Worm (Caenorhabditis elegans) whole organism, mixed stage, embryonic: ENCODE data around the gene hif-1.

Source experiments
- M03D4.4 ChIP-seq: sonication (generic microtip); optimal IDR thresholded peaks from 2 replicates; lab custom pipeline; 2017; ENCODE audit warnings: mild to moderate bottlenecking, missing genetic modification characterization, missing compliant biosample characterization
- bed-3 ChIP-seq: fragments of 200-800 bp; sonication (Bioruptor generic); optimal IDR thresholded peaks from 3 replicates; lab custom pipeline; 2018; ENCODE audit warnings: mild to moderate bottlenecking, missing genetic modification characterization, moderate library complexity, missing compliant biosample characterization
- ceh-39 ChIP-seq: fragments of 150-350 bp; optimal IDR thresholded peaks from 2 replicates; lab custom pipeline; 2014; ENCODE audit warnings: missing biosample characterization, missing genetic modification characterization
- ceh-43 ChIP-seq: fragments of 200-800 bp; sonication (Bioruptor generic); optimal IDR thresholded peaks from 2 replicates; lab custom pipeline; 2018; ENCODE audit warnings: mild to moderate bottlenecking, missing genetic modification characterization, moderate library complexity, missing compliant biosample characterization
- ceh-83 ChIP-seq: fragments of 200-800 bp; sonication (Bioruptor generic); optimal IDR thresholded peaks from 2 replicates; lab custom pipeline; 2018; ENCODE audit warnings: mild to moderate bottlenecking, missing genetic modification characterization, missing compliant biosample characterization
- ces-1 ChIP-seq: fragments of 150-350 bp; optimal IDR thresholded peaks from 2 replicates; lab custom pipeline; 2014; ENCODE audit warnings: missing biosample characterization, missing genetic modification reagents, missing genetic modification characterization
- cnd-1 ChIP-seq: fragments of 200-800 bp; sonication (Bioruptor generic); optimal IDR thresholded peaks from 2 replicates; lab custom pipeline; 2018; ENCODE audit warnings: mild to moderate bottlenecking, missing genetic modification characterization, missing compliant biosample characterization
- drap-1 ChIP-seq: fragments of 200-800 bp; sonication (Bioruptor generic); optimal IDR thresholded peaks from 3 replicates; lab custom pipeline; 2018; ENCODE audit warnings: mild to moderate bottlenecking, missing genetic modification characterization, missing compliant biosample characterization
- elt-1 ChIP-seq: sonication (generic microtip); optimal IDR thresholded peaks from 2 replicates; lab custom pipeline; 2017; ENCODE audit warnings: missing genetic modification characterization, mild to moderate bottlenecking, missing compliant biosample characterization, antibody characterized with exemption, moderate library complexity, borderline replicate concordance; ENCODE audit not compliant: insufficient read depth
- elt-3 ChIP-seq: fragments of 150-350 bp; optimal IDR thresholded peaks from 2 replicates; lab custom pipeline; 2014; ENCODE audit warnings: missing biosample characterization, missing genetic modification characterization
- flh-1 ChIP-seq: fragments of 200-800 bp; sonication (Bioruptor generic); optimal IDR thresholded peaks from 2 replicates; lab custom pipeline; 2018; ENCODE audit warnings: mild to moderate bottlenecking, missing genetic modification characterization, moderate library complexity, missing compliant biosample characterization
- ham-2 ChIP-seq: fragments of 200-800 bp; sonication (Bioruptor generic); optimal IDR thresholded peaks from 2 replicates; lab custom pipeline; 2018; ENCODE audit warnings: mild to moderate bottlenecking, missing genetic modification characterization, missing compliant biosample characterization
- hlh-1 ChIP-seq: fragments of 150-350 bp; optimal IDR thresholded peaks from 2 replicates; lab custom pipeline; 2014; ENCODE audit warnings: missing biosample characterization, missing genetic modification reagents, missing genetic modification characterization
- lin-13 ChIP-seq: fragments of 150-350 bp; optimal IDR thresholded peaks from 2 replicates; lab custom pipeline; 2014; ENCODE audit warnings: missing biosample characterization, missing genetic modification characterization
- lin-32 ChIP-seq: fragments of 200-800 bp; sonication (Bioruptor generic); optimal IDR thresholded peaks from 2 replicates; lab custom pipeline; 2018; ENCODE audit warnings: mild to moderate bottlenecking, missing genetic modification characterization, missing compliant biosample characterization
- lsy-2 ChIP-seq: fragments of 150-350 bp; optimal IDR thresholded peaks from 2 replicates; lab custom pipeline; 2014; ENCODE audit warnings: missing biosample characterization, missing genetic modification characterization
- mep-1 ChIP-seq: fragments of 150-350 bp; optimal IDR thresholded peaks from 2 replicates; lab custom pipeline; 2017; ENCODE audit warnings: missing biosample characterization, missing genetic modification reagents, missing genetic modification characterization, inconsistent platforms
- mls-2 ChIP-seq: sonication (generic microtip); optimal IDR thresholded peaks from 2 replicates; lab custom pipeline; 2016; ENCODE audit warnings: mild to moderate bottlenecking, missing genetic modification characterization, moderate library complexity, missing compliant biosample characterization
- nhr-12 ChIP-seq: fragments of 150-350 bp; optimal IDR thresholded peaks from 2 replicates; lab custom pipeline; 2014; ENCODE audit warnings: missing biosample characterization, missing genetic modification characterization
- nhr-2 ChIP-seq: fragments of 150-350 bp; optimal IDR thresholded peaks from 2 replicates; lab custom pipeline; 2014; ENCODE audit warnings: missing biosample characterization, missing genetic modification characterization
- nhr-237 ChIP-seq: fragments of 150-350 bp; optimal IDR thresholded peaks from 2 replicates; lab custom pipeline; 2014; ENCODE audit warnings: missing biosample characterization, missing genetic modification characterization
- nhr-28 ChIP-seq: fragments of 150-350 bp; optimal IDR thresholded peaks from 2 replicates; lab custom pipeline; 2014; ENCODE audit warnings: missing biosample characterization, missing genetic modification characterization
- nhr-76 ChIP-seq: sonication (generic microtip); optimal IDR thresholded peaks from 2 replicates; lab custom pipeline; 2017; ENCODE audit warnings: missing biosample characterization, missing genetic modification characterization
- pha-4 ChIP-seq: fragments of 150-350 bp; optimal IDR thresholded peaks from 2 replicates; lab custom pipeline; 2018; ENCODE audit warnings: missing biosample characterization, missing genetic modification reagents, missing genetic modification characterization
- sem-2 ChIP-seq: fragments of 200-800 bp; sonication (Bioruptor generic); optimal IDR thresholded peaks from 2 replicates; lab custom pipeline; 2018; ENCODE audit warnings: mild to moderate bottlenecking, missing genetic modification characterization, missing compliant biosample characterization
- snpc-4 ChIP-seq: fragments of 150-350 bp; optimal IDR thresholded peaks from 2 replicates; lab custom pipeline; 2014; ENCODE audit warnings: missing biosample characterization, missing genetic modification characterization
- sptf-1 ChIP-seq: sonication (generic microtip); optimal IDR thresholded peaks from 2 replicates; lab custom pipeline; 2017; ENCODE audit warnings: mild to moderate bottlenecking, missing genetic modification characterization, moderate library complexity, missing compliant biosample characterization
- tbx-8 ChIP-seq: fragments of 200-800 bp; sonication (Bioruptor generic); optimal IDR thresholded peaks from 2 replicates; lab custom pipeline; 2018; ENCODE audit warnings: mild to moderate bottlenecking, missing genetic modification characterization, moderate library complexity, missing compliant biosample characterization
- unc-39 ChIP-seq: fragments of 150-350 bp; optimal IDR thresholded peaks from 2 replicates; lab custom pipeline; 2014; ENCODE audit warnings: missing biosample characterization, missing genetic modification characterization
- unc-62 ChIP-seq: fragments of 150-350 bp; optimal IDR thresholded peaks from 2 replicates; lab custom pipeline; 2014; ENCODE audit warnings: missing biosample characterization, missing genetic modification reagents, missing genetic modification characterization
- zip-8 ChIP-seq: fragments of 150-350 bp; optimal IDR thresholded peaks from 2 replicates; lab custom pipeline; 2014; ENCODE audit warnings: missing biosample characterization, missing genetic modification characterization
- ztf-11 ChIP-seq: fragments of 150-350 bp; optimal IDR thresholded peaks from 2 replicates; lab custom pipeline; 2014; ENCODE audit warnings: missing biosample characterization, missing genetic modification characterization

The hif-1 gene

DNA sequence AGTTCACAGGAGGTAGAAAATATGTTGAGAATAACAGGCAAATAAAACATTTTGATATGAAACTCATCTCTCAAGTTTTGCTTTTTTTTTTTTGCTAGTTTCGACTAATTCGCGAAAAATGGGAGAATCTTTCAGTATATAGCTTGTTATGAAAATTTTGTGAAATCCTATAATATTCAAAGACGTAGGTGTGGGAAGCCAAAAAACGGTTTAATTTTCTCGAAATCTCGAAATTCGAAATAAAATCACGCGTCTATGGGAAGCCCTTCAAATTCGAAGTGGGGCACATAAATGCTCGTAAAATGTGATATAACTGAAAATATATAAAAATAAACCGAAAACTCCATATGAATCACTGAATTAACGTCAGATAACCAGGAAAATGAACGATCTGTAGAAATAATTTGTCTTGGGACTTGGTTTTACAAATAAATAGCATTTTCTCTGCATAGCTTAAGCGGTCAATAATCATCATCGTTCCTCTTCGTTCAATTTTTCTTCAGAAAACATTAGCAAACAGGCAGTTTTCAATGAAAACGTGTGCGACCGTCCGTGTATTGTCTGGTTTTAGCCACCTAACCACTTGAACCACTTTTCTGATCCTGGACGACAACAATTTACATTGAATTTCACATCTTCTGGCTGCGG, 44.9 kb downstream of the hif-1 start, which contains the start of the genes gcy-22 and grl-14:
Gene gcy-22 (minus strand): TSS at position 101 of the 648 bp plus-strand sequence.
Gene grl-14 (plus strand): TSS at position 598 of the 648 bp plus-strand sequence.
- TF ChIP-seq lin-13: no peak
- no peak for TF ChIP-seq M03D4.4
- no peak for TF ChIP-seq ceh-83
- TF ChIP-seq elt-1 (tag; lab: Kevin White, UChicago): no peak
- no peak for TF ChIP-seq mls-2
- TF ChIP-seq lin-32: no peak
- no peak for TF ChIP-seq nhr-237
- no peak for TF ChIP-seq elt-3
- no peak for TF ChIP-seq tbx-8 (GFP tag; lab: Kevin White, UChicago)
- no peak for TF ChIP-seq ces-1 (GFP tag; lab: Kevin White, UChicago)
- TF ChIP-seq unc-39: no peak
- TF ChIP-seq ztf-11: no peak
- TF ChIP-seq ham-2 (GFP tag; lab: Kevin White, UChicago): no peak
- TF ChIP-seq hlh-1 (tag; lab: Kevin White, UChicago): no peak
- TF ChIP-seq flh-1: no peak
- TF ChIP-seq nhr-28: no peak

DNA sequence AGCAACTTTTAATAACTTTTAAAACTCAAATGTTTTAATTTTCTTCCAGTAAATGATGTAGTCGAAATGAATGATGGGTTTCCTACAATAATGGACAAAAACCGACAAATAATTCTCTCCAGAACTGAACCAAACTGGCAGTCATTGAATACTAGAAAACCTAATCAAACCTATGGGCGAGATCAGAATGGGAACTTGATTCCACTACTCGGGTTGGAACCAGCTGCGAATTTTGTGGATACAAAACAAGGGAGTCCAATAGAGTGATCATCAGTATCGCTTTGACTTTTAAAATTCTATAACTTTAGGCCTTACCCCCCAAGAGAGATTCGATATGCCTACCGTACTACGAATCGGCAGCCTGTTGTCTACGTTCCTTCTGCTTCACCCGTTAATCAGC, 46.4 kb downstream of the hif-1 start:
- TF ChIP-seq nhr-28 (no peak), lsy-2 (tag; lab: Kevin White, UChicago) (no peak), ceh-43 (GFP tag; lab: Kevin White, UChicago) (no peak), unc-62 (GFP tag; lab: Kevin White, UChicago) (no peak), cnd-1 (no peak)

DNA sequence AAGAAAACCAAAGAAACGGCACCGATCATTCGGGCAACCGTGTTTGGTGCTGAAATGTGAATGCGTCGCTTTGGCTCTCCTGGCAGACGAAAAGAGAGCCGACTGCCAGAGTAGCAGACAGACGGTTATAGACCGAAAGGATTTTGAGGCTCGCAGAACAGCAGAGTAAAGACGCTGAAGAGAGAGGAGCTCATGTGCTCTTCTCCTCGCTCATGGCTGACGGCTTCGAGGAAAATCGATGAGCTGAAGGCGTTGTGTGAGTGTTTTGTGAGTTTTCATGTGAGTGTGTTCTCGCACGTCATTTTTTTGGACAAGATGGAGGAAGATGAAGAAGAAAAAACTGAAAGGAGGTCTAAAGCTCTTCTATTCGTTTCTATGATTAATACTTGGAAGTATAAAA, 48.6 kb downstream of the hif-1 start, which contains the start of gene sbt-1:
Gene sbt-1 (minus strand): TSS at position 62 of the 400 bp plus-strand sequence.
- TF ChIP-seq cnd-1 (no peak), lsy-2 (tag; lab: Kevin White, UChicago) (no peak), nhr-237 (no peak), ces-1 (GFP tag; lab: Kevin White, UChicago) (peak; percentile 70), elt-1 (tag; lab: Kevin White, UChicago) (no peak), bed-3 (GFP tag; lab: Kevin White, UChicago) (no peak), nhr-2 (tag; lab: Kevin White, UChicago) (no peak), elt-3 (no peak), mep-1 (tag; lab: Kevin White, UChicago) (peak; percentile 5), unc-39 (no peak), nhr-12 (no peak), lin-32 (no peak), sptf-1 (tag; lab: Kevin White, UChicago) (no peak)

DNA sequence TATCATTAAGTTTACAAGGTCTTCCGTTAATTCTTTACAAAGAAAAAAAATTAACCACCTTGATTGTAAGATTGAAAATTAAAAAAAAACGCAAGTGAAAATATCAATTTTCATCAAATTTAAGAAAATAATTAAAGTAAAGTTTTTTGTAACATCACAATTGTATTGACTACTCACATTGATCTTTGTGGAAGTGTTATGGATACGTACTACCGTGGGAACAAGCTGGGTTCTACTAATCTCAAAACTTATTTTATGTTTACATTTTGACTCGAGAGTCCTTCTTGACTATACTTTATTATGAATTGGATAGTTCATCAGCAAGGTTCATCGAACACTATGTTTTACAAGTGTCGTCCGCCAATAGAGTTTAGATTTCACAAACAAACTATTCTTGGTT, 49.3 kb downstream of the hif-1 start, which contains the start of gene num-1:
Gene num-1 (plus strand): TSS at position 301 of the 400 bp plus-strand sequence.
- TF ChIP-seq elt-1 (tag; lab: Kevin White, UChicago) (no peak), unc-62 (GFP tag; lab: Kevin White, UChicago) (no peak)

DNA sequence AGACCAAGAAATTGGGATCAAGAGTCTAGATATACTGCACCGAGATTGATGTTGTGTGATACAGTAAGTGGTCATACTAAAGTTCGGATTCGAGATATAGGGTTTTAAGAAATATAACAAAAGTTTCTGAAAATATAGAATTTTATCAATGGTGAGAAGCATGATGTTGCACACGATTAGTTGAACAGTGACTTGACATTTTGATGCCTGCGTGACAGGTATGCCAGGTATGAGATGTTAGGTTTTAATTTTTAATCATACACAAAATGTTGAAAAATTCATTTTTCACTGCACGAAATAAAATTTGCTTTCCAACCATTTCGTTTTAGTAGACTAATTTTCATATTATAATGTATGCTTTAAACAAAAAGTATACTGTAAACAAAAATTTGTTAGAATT, 50.2 kb downstream of the hif-1 start:
- no peak for TF ChIP-seq unc-62 (GFP tag; lab: Kevin White, UChicago)
- no peak for TF ChIP-seq bed-3 (GFP tag; lab: Kevin White, UChicago)
- TF ChIP-seq ces-1 (GFP tag; lab: Kevin White, UChicago): no peak
- no peak for TF ChIP-seq nhr-12
- TF ChIP-seq drap-1 (GFP tag; lab: Kevin White, UChicago): no peak
- TF ChIP-seq ceh-83: no peak
- TF ChIP-seq mep-1 (tag; lab: Kevin White, UChicago): no peak
- no peak for TF ChIP-seq nhr-2 (tag; lab: Kevin White, UChicago)
- TF ChIP-seq snpc-4 (tag; lab: Kevin White, UChicago): no peak
- no peak for TF ChIP-seq sem-2 (GFP tag; lab: Kevin White, UChicago)
- no peak for TF ChIP-seq zip-8 (tag; lab: Kevin White, UChicago)
- TF ChIP-seq, all 35 proteins: peak for 0

DNA sequence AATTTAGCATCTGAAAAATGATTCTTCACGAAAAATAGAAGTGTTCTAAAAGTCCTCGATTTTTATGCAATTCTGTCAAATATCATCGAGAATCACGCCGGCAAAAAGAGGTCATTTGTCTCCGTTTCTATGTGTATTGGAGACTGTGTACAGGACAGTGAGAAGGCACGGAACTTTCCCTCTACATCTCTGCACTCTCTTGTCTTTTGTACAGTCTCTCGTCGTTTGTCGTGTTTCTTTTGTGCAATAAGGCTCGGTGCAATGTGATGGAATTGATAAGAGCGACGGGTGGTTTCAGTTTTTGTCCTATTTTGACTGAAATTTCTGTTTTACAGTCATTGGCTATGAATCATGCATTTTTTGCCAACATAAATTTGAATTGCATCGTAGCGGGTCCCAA, 51.7 kb downstream of the hif-1 start:
- TF ChIP-seq hlh-1 (tag; lab: Kevin White, UChicago): no peak
- no peak for TF ChIP-seq nhr-2 (tag; lab: Kevin White, UChicago)
- TF ChIP-seq nhr-76 (tag; lab: Kevin White, UChicago): no peak
- TF ChIP-seq ham-2 (GFP tag; lab: Kevin White, UChicago): no peak
- TF ChIP-seq sem-2 (GFP tag; lab: Kevin White, UChicago): no peak
- no peak for TF ChIP-seq M03D4.4
- TF ChIP-seq pha-4 (tag; lab: Kevin White, UChicago): peak; percentile 45
- no peak for TF ChIP-seq ces-1 (GFP tag; lab: Kevin White, UChicago)
- no peak for TF ChIP-seq ceh-39 (tag; lab: Kevin White, UChicago)
- TF ChIP-seq, all 35 proteins: peak for 1
